Worm (Caenorhabditis elegans) whole organism, young adult: ENCODE measurements around the gene sng-1.

Source experiments
- F23B12.7 ChIP-seq: sonication (generic microtip); optimal IDR thresholded peaks from 2 replicates; lab custom pipeline; 2017; ENCODE audit warnings: missing genetic modification characterization, mild to moderate bottlenecking, missing compliant biosample characterization, antibody characterized with exemption, moderate library complexity; ENCODE audit not compliant: insufficient read depth
- F37B4.10 ChIP-seq: fragments of 200-800 bp; sonication (Bioruptor generic); IDR thresholded peaks from 2 replicates; pipeline ENCODE4 v1.3.6; 2022; ENCODE audit warnings: missing genetic modification characterization, missing compliant biosample characterization
- F39B2.1 ChIP-seq: fragments of 200-800 bp; sonication (Bioruptor generic); IDR thresholded peaks from 2 replicates; pipeline ENCODE4 v1.3.6; 2022; ENCODE audit warnings: missing genetic modification reagents, missing genetic modification characterization, missing compliant biosample characterization
- F49E8.2 ChIP-seq: sonication (generic microtip); optimal IDR thresholded peaks from 3 replicates; lab custom pipeline; 2017; ENCODE audit warnings: missing genetic modification characterization, mild to moderate bottlenecking, missing compliant biosample characterization, antibody characterized with exemption, moderate library complexity; ENCODE audit not compliant: insufficient read depth
- F55B11.4 ChIP-seq: sonication (generic microtip); optimal IDR thresholded peaks from 2 replicates; lab custom pipeline; 2016; ENCODE audit warnings: missing compliant biosample characterization, missing genetic modification characterization, borderline replicate concordance; ENCODE audit not compliant: insufficient read depth
- Y79H2A.3 ChIP-seq: fragments of 200-800 bp; sonication (Bioruptor generic); conservative IDR thresholded peaks from 2 replicates; pipeline ENCODE4 v1.3.6; 2022; ENCODE audit warnings: missing genetic modification reagents, missing genetic modification characterization, missing compliant biosample characterization
- Y95B8A.8 ChIP-seq: fragments of 200-800 bp; sonication (Bioruptor generic); IDR thresholded peaks from 2 replicates; pipeline ENCODE4 v1.3.6; 2022; ENCODE audit warnings: missing genetic modification reagents, missing genetic modification characterization, missing compliant biosample characterization
- ZK185.1 ChIP-seq: sonication (generic microtip); optimal IDR thresholded peaks from 2 replicates; lab custom pipeline; 2016; ENCODE audit warnings: mild to moderate bottlenecking, missing genetic modification characterization, missing compliant biosample characterization; ENCODE audit not compliant: poor library complexity, severe bottlenecking
- atf-7 ChIP-seq: sonication (generic microtip); optimal IDR thresholded peaks from 2 replicates; lab custom pipeline; 2017; ENCODE audit warnings: mild to moderate bottlenecking, missing genetic modification characterization, missing compliant biosample characterization
- attf-3 ChIP-seq: fragments of 200-800 bp; sonication (Bioruptor generic); conservative IDR thresholded peaks from 2 replicates; pipeline ENCODE4 v1.3.6; 2022; ENCODE audit warnings: missing genetic modification reagents, missing genetic modification characterization, missing compliant biosample characterization
- attf-5 ChIP-seq: fragments of 200-800 bp; sonication (Bioruptor generic); optimal IDR thresholded peaks from 2 replicates; lab custom pipeline; 2018; ENCODE audit warnings: mild to moderate bottlenecking, missing genetic modification characterization, missing compliant biosample characterization
- bed-2 ChIP-seq: fragments of 200-800 bp; sonication (Bioruptor generic); IDR thresholded peaks from 2 replicates; pipeline ENCODE4 v1.3.6; 2022; ENCODE audit warnings: missing genetic modification reagents, missing genetic modification characterization, missing compliant biosample characterization
- cebp-1 ChIP-seq, 2 experiments: fragments of 200-800 bp in 1 of 2; sonication (Bioruptor generic) in 1 of 2; sonication (generic microtip) in 1 of 2; IDR thresholded peaks in 1 of 2; optimal IDR thresholded peaks in 1 of 2; 2 replicates each; pipeline versions ENCODE4 v1.3.6 to Lab custom; 2017 to 2022; ENCODE audit warnings: missing compliant biosample characterization in 2 of 2, missing genetic modification characterization in 2 of 2, mild to moderate bottlenecking in 1 of 2, missing genetic modification reagents in 1 of 2, moderate library complexity in 1 of 2
- ceh-58 ChIP-seq: fragments of 200-800 bp; sonication (Bioruptor generic); IDR thresholded peaks from 2 replicates; pipeline ENCODE4 v1.3.6; 2022; ENCODE audit warnings: missing genetic modification characterization, missing compliant biosample characterization
- dpff-1 ChIP-seq: sonication (generic microtip); optimal IDR thresholded peaks from 2 replicates; lab custom pipeline; 2017; ENCODE audit warnings: mild to moderate bottlenecking, missing genetic modification characterization, missing compliant biosample characterization
- dpl-1 ChIP-seq: fragments of 150-350 bp; optimal IDR thresholded peaks from 2 replicates; lab custom pipeline; 2014; ENCODE audit warnings: missing biosample characterization, missing genetic modification reagents, missing genetic modification characterization
- efl-1 ChIP-seq: fragments of 150-350 bp; optimal IDR thresholded peaks from 2 replicates; lab custom pipeline; 2014; ENCODE audit warnings: missing biosample characterization, missing genetic modification reagents, missing genetic modification characterization
- ekl-4 ChIP-seq: fragments of 200-800 bp; sonication (Bioruptor generic); IDR thresholded peaks from 2 replicates; pipeline ENCODE4 v1.3.6; 2022; ENCODE audit warnings: missing genetic modification reagents, missing genetic modification characterization, missing compliant biosample characterization
- ets-4 ChIP-seq: fragments of 200-800 bp; sonication (Bioruptor generic); optimal IDR thresholded peaks from 2 replicates; lab custom pipeline; 2018; ENCODE audit warnings: mild to moderate bottlenecking, missing genetic modification characterization, missing compliant biosample characterization
- let-607 ChIP-seq, 2 experiments: fragments of 200-800 bp in 1 of 2; sonication (Bioruptor generic) in 1 of 2; sonication (generic microtip) in 1 of 2; optimal IDR thresholded peaks; 2 replicates each; lab custom pipeline; 2016 to 2018; ENCODE audit warnings: mild to moderate bottlenecking in 2 of 2, missing compliant biosample characterization in 2 of 2, missing genetic modification characterization in 2 of 2, moderate library complexity in 2 of 2, missing genotype in 1 of 2
- madf-10 ChIP-seq: sonication (generic microtip); optimal IDR thresholded peaks from 2 replicates; lab custom pipeline; 2016; ENCODE audit warnings: mild to moderate bottlenecking, missing genetic modification characterization, missing compliant biosample characterization
- madf-6 ChIP-seq: fragments of 200-800 bp; sonication (Bioruptor generic); IDR thresholded peaks from 2 replicates; pipeline ENCODE4 v1.3.6; 2022; ENCODE audit warnings: missing genetic modification reagents, missing genetic modification characterization, missing compliant biosample characterization
- madf-8 ChIP-seq: fragments of 200-800 bp; sonication (Bioruptor generic); conservative IDR thresholded peaks from 2 replicates; pipeline ENCODE4 v1.3.6; 2022; ENCODE audit warnings: missing genetic modification reagents, missing genetic modification characterization, missing compliant biosample characterization
- mes-4 ChIP-seq: sonication (generic microtip); optimal IDR thresholded peaks from 2 replicates; lab custom pipeline; 2016; ENCODE audit warnings: missing genotype, missing genetic modification characterization, missing compliant biosample characterization
- mxl-1 ChIP-seq: sonication (generic microtip); optimal IDR thresholded peaks from 2 replicates; lab custom pipeline; 2016; ENCODE audit warnings: missing genetic modification characterization, missing compliant biosample characterization
- nhr-120 ChIP-seq: fragments of 200-800 bp; sonication (Bioruptor generic); IDR thresholded peaks from 2 replicates; pipeline ENCODE4 v1.3.6; 2022; ENCODE audit warnings: missing genetic modification characterization, missing compliant biosample characterization
- nhr-80 ChIP-seq: sonication (generic microtip); optimal IDR thresholded peaks from 2 replicates; lab custom pipeline; 2016; ENCODE audit warnings: missing genetic modification characterization, missing compliant biosample characterization
- nhr-90 ChIP-seq: sonication (generic microtip); optimal IDR thresholded peaks from 2 replicates; lab custom pipeline; 2016; ENCODE audit warnings: missing genotype, mild to moderate bottlenecking, missing genetic modification characterization, missing compliant biosample characterization
- pbrm-1 ChIP-seq: fragments of 200-800 bp; sonication (Bioruptor generic); IDR thresholded peaks from 2 replicates; pipeline ENCODE4 v1.3.6; 2022; ENCODE audit warnings: missing genetic modification reagents, missing genetic modification characterization, missing compliant biosample characterization
- rcor-1 ChIP-seq: fragments of 200-800 bp; sonication (Bioruptor generic); IDR thresholded peaks from 2 replicates; pipeline ENCODE4 v1.3.6; 2022; ENCODE audit warnings: missing genetic modification reagents, missing genetic modification characterization, missing compliant biosample characterization
- repo-1 ChIP-seq: sonication (generic microtip); optimal IDR thresholded peaks from 2 replicates; lab custom pipeline; 2017; ENCODE audit warnings: mild to moderate bottlenecking, missing genetic modification characterization, missing compliant biosample characterization
- sptf-2 ChIP-seq: fragments of 200-800 bp; sonication (Bioruptor generic); optimal IDR thresholded peaks from 2 replicates; lab custom pipeline; 2018; ENCODE audit warnings: mild to moderate bottlenecking, missing genetic modification characterization, missing compliant biosample characterization
- tbp1 ChIP-seq: fragments of 200-800 bp; sonication (Bioruptor generic); optimal IDR thresholded peaks from 2 replicates; lab custom pipeline; 2018; ENCODE audit warnings: mild to moderate bottlenecking, missing genetic modification characterization, missing compliant biosample characterization
- tlf-1 ChIP-seq: fragments of 200-800 bp; sonication (Bioruptor generic); optimal IDR thresholded peaks from 2 replicates; lab custom pipeline; 2018; ENCODE audit warnings: mild to moderate bottlenecking, missing genetic modification characterization, missing compliant biosample characterization
- xnd-1 ChIP-seq: sonication (generic microtip); optimal IDR thresholded peaks from 2 replicates; lab custom pipeline; 2016; ENCODE audit warnings: missing genotype, missing genetic modification reagents, missing genetic modification characterization, missing compliant biosample characterization
- ztf-22 ChIP-seq: fragments of 200-800 bp; sonication (Bioruptor generic); optimal IDR thresholded peaks from 2 replicates; lab custom pipeline; 2018; ENCODE audit warnings: mild to moderate bottlenecking, missing genetic modification characterization, moderate library complexity, missing compliant biosample characterization

The sng-1 gene

DNA sequence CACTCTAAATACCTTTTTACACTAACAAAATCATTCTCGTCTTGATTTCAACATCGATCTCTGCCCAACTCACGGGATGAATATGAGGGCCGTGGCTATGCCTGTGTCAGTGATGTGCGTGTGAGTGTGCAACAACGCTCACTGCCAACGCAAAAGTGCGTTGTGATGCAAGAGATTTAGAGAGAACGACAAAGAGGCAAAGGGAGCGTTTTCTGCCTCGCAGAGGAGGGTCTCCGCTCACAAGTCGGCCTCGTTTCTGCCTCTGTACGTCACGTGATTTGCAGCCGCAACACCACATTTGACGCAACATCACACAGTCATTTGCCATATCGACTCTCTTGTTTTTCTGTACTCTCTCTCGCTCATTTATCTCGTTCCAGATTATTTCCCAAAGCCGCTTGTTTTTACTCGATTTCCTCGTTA, 6.9 kb downstream of the sng-1 start, which contains the start of gene epg-7 (continued):
- no peak for TF ChIP-seq attf-3 (GFP tag; lab: Robert Waterston, UW)
- no peak for TF ChIP-seq ceh-58 (GFP tag; lab: Robert Waterston, UW)
- peak; percentile 49 for TF ChIP-seq F23B12.7 (tag; lab: Kevin White, UChicago)
- peak; percentile 80 for TF ChIP-seq madf-10
- no peak for TF ChIP-seq F39B2.1 (GFP tag; lab: Robert Waterston, UW)
- TF ChIP-seq rcor-1 (GFP tag; lab: Robert Waterston, UW) = peak; percentile 82

DNA sequence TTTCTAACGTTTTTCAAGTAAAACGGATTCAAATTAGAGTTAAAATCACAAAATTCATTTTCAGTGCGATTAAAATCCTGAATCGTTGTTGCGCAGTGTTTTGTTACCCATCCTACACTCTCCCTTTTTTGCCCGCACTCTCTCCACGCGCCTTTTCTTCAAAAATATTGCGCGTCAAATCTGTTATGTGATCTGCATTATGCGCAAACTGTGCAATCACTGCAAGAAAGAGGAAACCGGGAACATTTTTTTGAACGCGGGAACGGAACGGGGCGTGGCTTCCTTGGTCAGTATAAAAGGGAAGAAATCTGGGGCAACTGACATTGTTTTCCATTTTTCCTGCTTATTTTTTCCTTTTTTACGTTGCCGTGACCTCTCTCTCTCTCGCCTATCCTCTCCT, 13.0 kb downstream of the sng-1 start:
- TF ChIP-seq Y79H2A.3 (GFP tag; lab: Robert Waterston, UW) (no peak), madf-8 (GFP tag; lab: Robert Waterston, UW) (peak; percentile 23; the same call in 1 of the 2 replicates), efl-1 (GFP tag; lab: Kevin White, UChicago) (peak; percentile 70), rcor-1 (GFP tag; lab: Robert Waterston, UW) (0 out of 2 replicates have a peak, but pooled peaks have one; percentile 23), attf-5 (no peak), dpl-1 (peak; percentile 3), madf-6 (GFP tag; lab: Robert Waterston, UW) (peak; percentile 63)

DNA sequence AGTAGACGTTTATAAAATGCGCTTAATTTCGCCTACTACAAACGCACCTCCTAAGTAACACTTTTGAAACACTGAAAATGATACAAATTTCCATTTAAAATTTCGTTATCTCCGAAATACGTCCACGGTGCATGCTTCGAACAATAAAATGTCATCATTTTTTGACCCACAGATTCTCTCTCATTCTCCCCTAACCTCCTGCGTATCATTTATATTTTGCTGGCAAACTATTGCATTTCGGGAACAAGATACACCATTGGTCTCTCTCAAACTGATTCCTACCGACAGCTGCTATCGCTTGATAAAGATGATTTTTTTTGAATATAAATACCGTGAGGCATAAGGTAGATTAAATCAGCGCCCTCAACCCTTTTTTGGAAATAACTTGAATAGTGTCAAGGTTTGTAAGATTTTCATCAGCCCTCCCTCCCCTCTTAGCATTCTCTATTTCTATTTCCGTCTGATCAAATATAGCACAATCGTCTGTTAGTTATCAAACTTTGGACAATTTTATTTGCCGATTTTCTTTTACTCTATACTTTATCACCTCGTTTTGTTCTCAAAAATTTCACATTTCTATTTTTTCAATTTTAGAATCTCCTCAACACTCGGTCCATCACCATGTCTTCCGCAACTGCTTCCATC, 13.6 kb downstream of the sng-1 start, which contains the start of gene C07D8.6:
C07D8.6 (plus strand) TSS at position 595 of the 645 bp plus-strand sequence.
- no peak for TF ChIP-seq xnd-1 (tag; lab: Kevin White, UChicago)
- peak; percentile 32 for TF ChIP-seq atf-7 (tag; lab: Kevin White, UChicago)
- no peak for TF ChIP-seq mes-4 (tag; lab: Kevin White, UChicago)
- no peak for TF ChIP-seq tlf-1 (GFP tag; lab: Kevin White, UChicago)
- TF ChIP-seq ZK185.1 (tag; lab: Kevin White, UChicago) = peak; percentile 16
- TF ChIP-seq let-607 (tag; optimal IDR thresholded peaks at IDR 0.05; lab: Kevin White, UChicago) = peak in 1 of 2 experiments; percentile 42
- no peak for TF ChIP-seq cebp-1 (GFP tag; IDR thresholded peaks at IDR 0.05; lab: Robert Waterston, UW)
- peak; percentile 3 for TF ChIP-seq cebp-1 (tag; optimal IDR thresholded peaks at IDR 0.05; lab: Kevin White, UChicago)
- no peak for TF ChIP-seq pbrm-1 (GFP tag; lab: Robert Waterston, UW)
- TF ChIP-seq nhr-80 (tag; lab: Kevin White, UChicago) = peak; percentile 99
- TF ChIP-seq Y95B8A.8 (GFP tag; lab: Robert Waterston, UW) = no peak
- TF ChIP-seq sptf-2 (GFP tag; lab: Kevin White, UChicago) = no peak
- TF ChIP-seq tbp1 (GFP tag; lab: Kevin White, UChicago) = peak; percentile 42
- peak; percentile 59 for TF ChIP-seq ets-4
- TF ChIP-seq efl-1 (GFP tag; lab: Kevin White, UChicago) = no peak
- TF ChIP-seq F49E8.2 = no peak
- peak; percentile 13 for TF ChIP-seq ztf-22 (GFP tag; lab: Kevin White, UChicago)
- TF ChIP-seq, all 124 proteins: peak for 8

DNA sequence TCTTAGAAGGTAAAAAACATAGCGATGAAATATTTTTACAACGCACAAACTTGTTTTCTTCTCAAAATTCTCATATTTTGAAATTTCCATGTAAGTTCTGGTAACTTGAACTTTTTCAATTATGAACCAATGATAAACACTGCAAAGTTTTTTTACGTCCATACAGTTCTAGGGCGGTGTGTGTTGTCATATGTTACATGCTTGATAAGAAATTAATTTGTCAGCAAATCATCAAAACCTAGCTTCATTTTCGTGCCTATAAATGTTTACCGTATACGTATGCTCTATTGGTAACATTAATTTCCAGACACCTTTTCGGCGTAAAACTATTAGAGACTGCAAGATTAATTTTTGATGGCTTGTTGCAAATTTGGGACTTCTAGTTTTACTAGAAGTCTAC, 15.8 kb downstream of the sng-1 start:
- TF ChIP-seq nhr-80 (tag; lab: Kevin White, UChicago) (peak; percentile 19), cebp-1 (GFP tag; IDR thresholded peaks at IDR 0.05; lab: Robert Waterston, UW) (no peak), cebp-1 (tag; optimal IDR thresholded peaks at IDR 0.05; lab: Kevin White, UChicago) (no peak)

DNA sequence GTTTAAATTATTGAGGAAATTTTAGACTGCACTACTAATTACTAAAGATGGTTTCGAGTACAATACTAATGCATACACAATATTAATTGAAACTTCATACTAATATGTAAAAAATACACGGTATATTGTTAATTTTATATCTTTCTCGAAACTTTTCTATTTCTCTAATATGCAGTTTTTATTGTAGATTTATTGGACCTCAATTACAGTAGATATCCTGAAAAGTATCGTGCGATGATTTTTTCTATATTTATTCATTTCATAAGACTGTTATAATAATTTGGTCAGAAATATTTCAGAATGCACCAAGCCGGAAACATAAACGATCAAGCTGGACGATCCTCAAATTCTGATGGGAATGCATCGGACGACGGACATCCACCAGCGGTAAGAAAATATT, 16.3 kb downstream of the sng-1 start, which contains the start of gene C07D8.5:
C07D8.5 (plus strand) TSS at position 301 of the 400 bp plus-strand sequence.
- TF ChIP-seq F55B11.4 (tag; lab: Kevin White, UChicago) (no peak), bed-2 (GFP tag; lab: Robert Waterston, UW) (no peak), repo-1 (tag; lab: Kevin White, UChicago) (no peak), dpl-1 (no peak), dpff-1 (tag; lab: Kevin White, UChicago) (no peak), nhr-120 (GFP tag; lab: Robert Waterston, UW) (no peak), mxl-1 (no peak), xnd-1 (tag; lab: Kevin White, UChicago) (no peak), ztf-22 (GFP tag; lab: Kevin White, UChicago) (no peak), ekl-4 (GFP tag; lab: Robert Waterston, UW) (no peak), nhr-90 (tag; lab: Kevin White, UChicago) (no peak), F37B4.10 (GFP tag; lab: Robert Waterston, UW) (no peak)
